Fruit fly (Drosophila melanogaster) whole organism, embryonic: ENCODE data around the gene sra.

Experiments
- CG12104 ChIP-seq: fragments of 200-800 bp; sonication (Bioruptor generic); optimal IDR thresholded peaks from 3 replicates; lab custom pipeline; 2016; ENCODE audit warnings: missing biosample characterization, missing genetic modification characterization
- CG15696 ChIP-seq: fragments of 200-800 bp; sonication (Bioruptor generic); optimal IDR thresholded peaks from 2 replicates; lab custom pipeline; 2019; ENCODE audit warnings: missing biosample characterization, mild to moderate bottlenecking, missing genetic modification characterization, moderate library complexity
- CG17829 ChIP-seq: fragments of 200-800 bp; optimal IDR thresholded peaks from 2 replicates; lab custom pipeline; 2019; ENCODE audit warnings: missing biosample characterization, mild to moderate bottlenecking, missing genetic modification characterization, moderate library complexity
- CG2116 ChIP-seq: fragments of 200-800 bp; sonication (Bioruptor generic); optimal IDR thresholded peaks from 3 replicates; lab custom pipeline; 2018; ENCODE audit warnings: missing biosample characterization, mild to moderate bottlenecking, missing genetic modification characterization
- CG3163 ChIP-seq: fragments of 200-800 bp; sonication (Bioruptor generic); optimal IDR thresholded peaks from 3 replicates; lab custom pipeline; 2016; ENCODE audit warnings: missing biosample characterization, missing genetic modification characterization
- CG5953 ChIP-seq: fragments of 200-800 bp; sonication (Bioruptor generic); IDR thresholded peaks from 2 replicates; pipeline ENCODE4 v1.3.6; 2022; ENCODE audit warnings: missing biosample characterization, missing genetic modification characterization
- CG6272 ChIP-seq: fragments of 200-800 bp; sonication (Bioruptor generic); IDR thresholded peaks from 2 replicates; pipeline ENCODE4 v1.3.6; 2022; ENCODE audit warnings: missing biosample characterization, missing genetic modification characterization
- CG7357 ChIP-seq: fragments of 200-800 bp; sonication (Bioruptor generic); IDR thresholded peaks from 3 replicates; pipeline ENCODE4 v1.3.6; 2022; ENCODE audit warnings: missing biosample characterization, missing genetic modification characterization
- CG7745 ChIP-seq: fragments of 200-800 bp; sonication (Bioruptor generic); optimal IDR thresholded peaks from 2 replicates; lab custom pipeline; 2018; ENCODE audit warnings: missing biosample characterization, mild to moderate bottlenecking, missing genetic modification characterization, moderate library complexity
- CG7786 ChIP-seq: fragments of 200-800 bp; sonication (Bioruptor generic); optimal IDR thresholded peaks from 2 replicates; lab custom pipeline; 2016; ENCODE audit warnings: missing biosample characterization, missing genetic modification characterization
- CG9437 ChIP-seq: fragments of 200-800 bp; sonication (Bioruptor generic); optimal IDR thresholded peaks from 2 replicates; lab custom pipeline; 2018; ENCODE audit warnings: missing biosample characterization, mild to moderate bottlenecking, missing genetic modification characterization
- CrebB ChIP-seq: fragments of 200-800 bp; sonication (Bioruptor generic); optimal IDR thresholded peaks from 3 replicates; lab custom pipeline; 2018; ENCODE audit warnings: missing biosample characterization, mild to moderate bottlenecking, missing genetic modification characterization
- Dek ChIP-seq: fragments of 200-800 bp; sonication (Bioruptor generic); optimal IDR thresholded peaks from 3 replicates; lab custom pipeline; 2019; ENCODE audit warnings: missing biosample characterization, mild to moderate bottlenecking, missing genetic modification characterization, moderate library complexity
- Dref ChIP-seq: fragments of 200-800 bp; sonication (Bioruptor generic); IDR thresholded peaks from 2 replicates; pipeline ENCODE4 v1.3.6; 2022; ENCODE audit warnings: missing biosample characterization, missing genetic modification characterization
- Ets65A ChIP-seq: fragments of 200-800 bp; sonication (Bioruptor generic); peaks from one replicate; lab custom pipeline; 2016; ENCODE audit warnings: missing biosample characterization, missing genetic modification characterization
- GATAe ChIP-seq: fragments of 200-800 bp; sonication (Bioruptor generic); conservative IDR thresholded peaks from 2 replicates; pipeline ENCODE4 v1.3.6; 2022; ENCODE audit warnings: missing biosample characterization, missing genetic modification characterization
- Gsc ChIP-seq: fragments of 200-800 bp; sonication (Bioruptor generic); IDR thresholded peaks from 2 replicates; pipeline ENCODE4 v1.3.6; 2022; ENCODE audit warnings: missing biosample characterization, missing genetic modification characterization
- Hand ChIP-seq: fragments of 200-800 bp; sonication (Bioruptor generic); optimal IDR thresholded peaks from 2 replicates; lab custom pipeline; 2017; ENCODE audit warnings: mild to moderate bottlenecking, missing biosample characterization, missing genetic modification reagents, missing genetic modification characterization
- HmgZ ChIP-seq: fragments of 200-800 bp; sonication (Bioruptor generic); optimal IDR thresholded peaks from 2 replicates; lab custom pipeline; 2018; ENCODE audit warnings: missing biosample characterization, mild to moderate bottlenecking, missing genetic modification characterization
- MTF-1 ChIP-seq: fragments of 200-800 bp; sonication (Bioruptor generic); optimal IDR thresholded peaks from 2 replicates; lab custom pipeline; 2018; ENCODE audit warnings: missing biosample characterization, mild to moderate bottlenecking, missing genetic modification characterization, borderline replicate concordance
- Med ChIP-seq: fragments of 200-800 bp; sonication (Bioruptor generic); peaks from one replicate; lab custom pipeline; 2016; ENCODE audit warnings: missing biosample characterization, missing genetic modification characterization, mild to moderate bottlenecking, inconsistent platforms, moderate library complexity
- Sin3A ChIP-seq: fragments of >200 bp; optimal IDR thresholded peaks from 2 replicates; lab custom pipeline; 2018
- Taf1 ChIP-seq: fragments of 200-800 bp; sonication (Bioruptor generic); IDR thresholded peaks from 2 replicates; pipeline ENCODE4 v1.3.6; 2022; ENCODE audit warnings: missing biosample characterization, missing genetic modification characterization
- amos ChIP-seq: fragments of 200-800 bp; sonication (Bioruptor generic); IDR thresholded peaks from 2 replicates; pipeline ENCODE4 v1.3.6; 2022; ENCODE audit warnings: missing biosample characterization, missing genetic modification characterization; ENCODE audit not compliant: partially characterized antibody
- ara ChIP-seq: fragments of 200-800 bp; sonication (Bioruptor generic); IDR thresholded peaks from 2 replicates; pipeline ENCODE4 v1.3.6; 2022; ENCODE audit warnings: missing biosample characterization, missing genetic modification characterization
- bigmax ChIP-seq: fragments of 200-800 bp; sonication (Bioruptor generic); optimal IDR thresholded peaks from 2 replicates; lab custom pipeline; 2018; ENCODE audit warnings: missing biosample characterization, mild to moderate bottlenecking, missing genetic modification characterization
- cwo ChIP-seq: fragments of 200-800 bp; sonication (Bioruptor generic); optimal IDR thresholded peaks from 3 replicates; lab custom pipeline; 2017; ENCODE audit warnings: missing biosample characterization, missing genetic modification characterization, mild to moderate bottlenecking, moderate library complexity, missing genetic modification reagents
- ems ChIP-seq: fragments of 200-800 bp; sonication (Bioruptor generic); optimal IDR thresholded peaks from 3 replicates; lab custom pipeline; 2016; ENCODE audit warnings: missing biosample characterization, missing genetic modification characterization
- fd102C ChIP-seq: fragments of 200-800 bp; sonication (Bioruptor generic); optimal IDR thresholded peaks from 2 replicates; lab custom pipeline; 2018; ENCODE audit warnings: missing biosample characterization, mild to moderate bottlenecking, missing genetic modification characterization, moderate library complexity
- fru ChIP-seq: fragments of >200 bp; optimal IDR thresholded peaks from 2 replicates; lab custom pipeline; 2017
- gem ChIP-seq: fragments of 200-800 bp; sonication (Bioruptor generic); optimal IDR thresholded peaks from 2 replicates; lab custom pipeline; 2019; ENCODE audit warnings: missing biosample characterization, mild to moderate bottlenecking, missing genetic modification characterization, moderate library complexity
- kah ChIP-seq: fragments of 200-800 bp; sonication (Bioruptor generic); optimal IDR thresholded peaks from 2 replicates; lab custom pipeline; 2018; ENCODE audit warnings: missing biosample characterization, mild to moderate bottlenecking, missing genetic modification characterization
- kay ChIP-seq: fragments of 200-800 bp; sonication (Bioruptor generic); optimal IDR thresholded peaks from 2 replicates; lab custom pipeline; 2016; ENCODE audit warnings: missing biosample characterization, missing genetic modification characterization
- klu ChIP-seq: fragments of 200-800 bp; sonication (Bioruptor generic); IDR thresholded peaks from 2 replicates; pipeline ENCODE4 v1.3.6; 2022; ENCODE audit warnings: missing biosample characterization, missing genetic modification characterization
- lmd ChIP-seq: fragments of 200-800 bp; sonication (Bioruptor generic); IDR thresholded peaks from 2 replicates; pipeline ENCODE4 v1.3.6; 2022; ENCODE audit warnings: missing biosample characterization, missing genetic modification characterization
- luna ChIP-seq: fragments of 200-800 bp; sonication (Bioruptor generic); optimal IDR thresholded peaks from 2 replicates; lab custom pipeline; 2016; ENCODE audit warnings: missing biosample characterization, missing genetic modification characterization
- maf-S ChIP-seq: fragments of 200-800 bp; sonication (Bioruptor generic); optimal IDR thresholded peaks from 2 replicates; lab custom pipeline; 2016; ENCODE audit warnings: missing biosample characterization, missing genetic modification characterization
- mirr ChIP-seq: fragments of 200-800 bp; sonication (Bioruptor generic); optimal IDR thresholded peaks from 3 replicates; lab custom pipeline; 2018; ENCODE audit warnings: missing biosample characterization, mild to moderate bottlenecking, missing genetic modification characterization
- nerfin-1 ChIP-seq: fragments of 200-800 bp; sonication (Bioruptor generic); optimal IDR thresholded peaks from 3 replicates; lab custom pipeline; 2019; ENCODE audit warnings: missing biosample characterization, mild to moderate bottlenecking, missing genetic modification characterization, moderate library complexity
- nom ChIP-seq: fragments of 200-800 bp; sonication (Bioruptor generic); optimal IDR thresholded peaks from 2 replicates; lab custom pipeline; 2017; ENCODE audit warnings: missing biosample characterization, missing genetic modification characterization, mild to moderate bottlenecking, moderate library complexity, missing genetic modification reagents
- oc ChIP-seq: fragments of 200-800 bp; sonication (Bioruptor generic); optimal IDR thresholded peaks from 2 replicates; lab custom pipeline; 2018; ENCODE audit warnings: missing biosample characterization, mild to moderate bottlenecking, missing genetic modification characterization, moderate library complexity
- repo ChIP-seq: fragments of 200-800 bp; sonication (Bioruptor generic); optimal IDR thresholded peaks from 2 replicates; lab custom pipeline; 2016; ENCODE audit warnings: missing biosample characterization, missing genetic modification characterization
- schlank ChIP-seq: fragments of 200-800 bp; sonication (Bioruptor generic); optimal IDR thresholded peaks from 2 replicates; lab custom pipeline; 2018; ENCODE audit warnings: missing biosample characterization, mild to moderate bottlenecking, missing genetic modification characterization
- sd ChIP-seq: fragments of 200-800 bp; sonication (Bioruptor generic); optimal IDR thresholded peaks from 3 replicates; lab custom pipeline; 2018; ENCODE audit warnings: missing biosample characterization, mild to moderate bottlenecking, missing genetic modification characterization, moderate library complexity
- slou ChIP-seq: fragments of 200-800 bp; sonication (Bioruptor generic); optimal IDR thresholded peaks from 3 replicates; lab custom pipeline; 2016; ENCODE audit warnings: missing biosample characterization, missing genetic modification characterization
- so ChIP-seq: fragments of 200-800 bp; sonication (Bioruptor generic); IDR thresholded peaks from 3 replicates; pipeline ENCODE4 v1.3.6; 2022; ENCODE audit warnings: missing biosample characterization, missing genetic modification characterization
- sr ChIP-seq: fragments of 200-800 bp; sonication (Bioruptor generic); IDR thresholded peaks from 3 replicates; pipeline ENCODE4 v1.3.6; 2022; ENCODE audit warnings: missing biosample characterization, missing genetic modification characterization
- tin ChIP-seq: fragments of 200-800 bp; sonication (Bioruptor generic); optimal IDR thresholded peaks from 3 replicates; lab custom pipeline; 2016; ENCODE audit warnings: missing biosample characterization, missing genetic modification characterization
- twi ChIP-seq: fragments of 200-800 bp; optimal IDR thresholded peaks from 2 replicates; lab custom pipeline; 2019; ENCODE audit warnings: missing biosample characterization, mild to moderate bottlenecking, missing genetic modification characterization, moderate library complexity
- vnd ChIP-seq: fragments of 200-800 bp; sonication (Bioruptor generic); IDR thresholded peaks from 3 replicates; pipeline ENCODE4 v1.3.6; 2022; ENCODE audit warnings: missing biosample characterization, missing genetic modification characterization; ENCODE audit not compliant: partially characterized antibody
- wek ChIP-seq: fragments of 200-800 bp; sonication (Bioruptor generic); optimal IDR thresholded peaks from 3 replicates; lab custom pipeline; 2018; ENCODE audit warnings: missing biosample characterization, mild to moderate bottlenecking, missing genetic modification characterization, moderate library complexity

Gene sra

DNA sequence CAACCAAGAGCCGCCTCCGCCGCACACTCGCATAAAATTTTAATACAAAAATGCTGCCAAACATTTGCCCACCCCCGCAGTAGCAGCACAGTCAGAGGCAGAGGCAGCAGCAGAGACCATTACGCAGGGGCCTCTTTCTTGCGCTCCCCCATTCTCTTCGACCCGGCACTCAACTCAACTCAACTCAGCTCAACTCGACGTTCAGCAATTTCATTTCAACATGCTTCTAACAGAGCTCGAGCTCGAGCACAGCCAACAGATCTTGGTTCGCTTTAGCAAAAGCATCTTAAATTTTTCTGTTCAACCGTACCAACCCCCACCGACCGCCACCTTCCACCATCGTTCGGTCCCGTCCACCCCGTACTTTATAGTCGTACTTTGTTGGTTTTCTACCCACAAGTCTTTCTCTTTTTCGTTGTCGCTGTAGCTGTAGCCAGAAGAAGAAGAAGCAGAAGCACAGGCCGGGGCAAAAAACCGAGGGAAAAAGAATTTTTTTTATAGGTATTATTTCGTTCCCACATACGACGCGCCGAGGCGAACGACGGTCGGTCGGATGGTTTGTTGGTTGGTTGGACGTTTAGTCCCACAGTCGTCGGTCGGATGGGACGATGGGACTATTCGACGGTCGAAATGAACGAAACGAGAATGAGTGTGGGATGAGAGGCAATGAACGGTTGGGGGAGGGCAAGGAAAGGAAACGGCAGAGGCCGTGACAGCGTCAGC is 48.6 kb downstream of the sra start (continued):
- no peak for TF ChIP-seq CrebB
- no peak for TF ChIP-seq ems (GFP tag; lab: Kevin White, UChicago)
- TF ChIP-seq Hand = no peak
- peak; percentile 62 for TF ChIP-seq HmgZ (tag; lab: Kevin White, UChicago)
- TF ChIP-seq oc = no peak
- no peak for TF ChIP-seq vnd (GFP tag; lab: Robert Waterston, UW)
- peak; percentile 47 for TF ChIP-seq nerfin-1 (tag; lab: Kevin White, UChicago)
- TF ChIP-seq so = no peak
- no peak for TF ChIP-seq Dek (tag; lab: Kevin White, UChicago)
- no peak for TF ChIP-seq fd102C
- peak; percentile 22 for TF ChIP-seq cwo (GFP tag; lab: Kevin White, UChicago)
- no peak for TF ChIP-seq CG15696 (tag; lab: Kevin White, UChicago)
- TF ChIP-seq wek = no peak
- no peak for TF ChIP-seq Dref
- no peak for TF ChIP-seq tin (GFP tag; lab: Kevin White, UChicago)
- no peak for TF ChIP-seq CG17829 (tag; lab: Kevin White, UChicago)
- no peak for TF ChIP-seq CG12104 (GFP tag; lab: Kevin White, UChicago)
- no peak for TF ChIP-seq klu
- TF ChIP-seq Ets65A = peak; percentile 75
- no peak for TF ChIP-seq ara (GFP tag; lab: Robert Waterston, UW)
- no peak for TF ChIP-seq Taf1
- TF ChIP-seq gem (tag; lab: Kevin White, UChicago) = no peak
- TF ChIP-seq nom (GFP tag; lab: Kevin White, UChicago) = no peak
- TF ChIP-seq CG7786 (GFP tag; lab: Kevin White, UChicago) = no peak
- no peak for TF ChIP-seq kah (GFP tag; lab: Kevin White, UChicago)
- peak; percentile 85 for TF ChIP-seq mirr (GFP tag; lab: Kevin White, UChicago)
- TF ChIP-seq Gsc = no peak
- TF ChIP-seq repo (GFP tag; lab: Kevin White, UChicago) = no peak
- no peak for TF ChIP-seq slou (GFP tag; lab: Kevin White, UChicago)
- TF ChIP-seq GATAe = no peak
- no peak for TF ChIP-seq amos (GFP tag; lab: Robert Waterston, UW)
- TF ChIP-seq CG7357 (GFP tag; lab: Robert Waterston, UW) = 0 out of 3 replicates have a peak, but pooled peaks have one; percentile 5
- no peak for TF ChIP-seq Sin3A
- TF ChIP-seq luna (GFP tag; lab: Kevin White, UChicago) = no peak
- TF ChIP-seq sd (tag; lab: Kevin White, UChicago) = peak; percentile 83
- TF ChIP-seq CG2116 (GFP tag; lab: Kevin White, UChicago) = no peak
- no peak for TF ChIP-seq MTF-1 (GFP tag; lab: Kevin White, UChicago)
- TF ChIP-seq schlank (tag; lab: Kevin White, UChicago) = peak; percentile 35
- no peak for TF ChIP-seq fru (lab: Kevin White, UChicago)
- TF ChIP-seq CG3163 (GFP tag; lab: Kevin White, UChicago) = peak; percentile 60
- no peak for TF ChIP-seq lmd (GFP tag; lab: Robert Waterston, UW)
- TF ChIP-seq CG9437 (GFP tag; lab: Kevin White, UChicago) = no peak
- TF ChIP-seq CG7745 (tag; lab: Kevin White, UChicago) = peak; percentile 66
- TF ChIP-seq twi (tag; lab: Kevin White, UChicago) = no peak
- no peak for TF ChIP-seq maf-S (GFP tag; lab: Kevin White, UChicago)
- TF ChIP-seq Med (GFP tag; lab: Kevin White, UChicago) = peak; percentile 93
- no peak for TF ChIP-seq CG6272
- no peak for TF ChIP-seq CG5953 (GFP tag; lab: Robert Waterston, UW)
- TF ChIP-seq kay (GFP tag; lab: Kevin White, UChicago) = peak; percentile 49
- TF ChIP-seq sr = no peak
- peak; percentile 79 for TF ChIP-seq bigmax (GFP tag; lab: Kevin White, UChicago)
